Fruit fly (Drosophila melanogaster) whole organism: ENCODE results near the gene CG31642.

Experiments used
- EcR ChIP-seq, 2 experiments: fragments of >200 bp; optimal IDR thresholded peaks; 2 replicates each; lab custom pipeline; 2017; ENCODE audit warnings: missing biosample characterization in 2 of 2, missing genetic modification characterization in 2 of 2, missing genetic modification reagents in 2 of 2
- pan ChIP-seq: fragments of >200 bp; optimal IDR thresholded peaks from 2 replicates; lab custom pipeline; 2017
- psq ChIP-seq: fragments of >200 bp; optimal IDR thresholded peaks from 2 replicates; lab custom pipeline; 2017

DNA sequence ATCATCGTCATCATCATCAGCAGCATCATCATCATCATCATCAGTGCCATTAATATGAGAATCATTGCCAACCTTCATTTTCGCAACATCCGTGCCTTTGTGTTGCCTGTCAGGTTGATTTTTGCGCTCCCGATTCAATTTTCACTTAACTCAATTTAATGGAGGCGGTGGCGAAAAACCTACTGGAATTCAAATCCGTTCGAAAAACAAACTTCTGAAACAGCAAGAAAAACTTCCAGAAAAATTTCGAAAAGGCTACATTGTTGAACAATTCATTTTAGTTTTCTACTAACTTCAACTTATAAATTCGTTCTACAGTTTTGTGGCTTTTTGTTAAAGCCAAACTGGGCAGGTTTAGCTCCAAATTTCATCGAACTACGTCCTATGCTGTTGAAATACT, 20.8 kb downstream of the CG31642 start, which contains the start of gene CG13991:
- no peak for TF ChIP-seq pan
- TF ChIP-seq psq (lab: Kevin White, UChicago) = no peak
- no peak for TF ChIP-seq EcR (GFP tag; optimal IDR thresholded peaks at IDR 0.05; lab: Kevin White, UChicago)
